Worm (Caenorhabditis elegans) whole organism, L4/young adult: Measurements from ENCODE around the gene srh-245.

ENCODE experiments used
- W03F9.2 ChIP-seq: fragments of 150-350 bp; optimal IDR thresholded peaks from 2 replicates; lab custom pipeline; 2014; ENCODE audit warnings: missing biosample characterization, missing genetic modification characterization
- him-1 ChIP-seq: sonication (generic microtip); optimal IDR thresholded peaks from 2 replicates; lab custom pipeline; 2016; ENCODE audit warnings: missing genotype, missing genetic modification reagents, missing genetic modification characterization, missing compliant biosample characterization

DNA sequence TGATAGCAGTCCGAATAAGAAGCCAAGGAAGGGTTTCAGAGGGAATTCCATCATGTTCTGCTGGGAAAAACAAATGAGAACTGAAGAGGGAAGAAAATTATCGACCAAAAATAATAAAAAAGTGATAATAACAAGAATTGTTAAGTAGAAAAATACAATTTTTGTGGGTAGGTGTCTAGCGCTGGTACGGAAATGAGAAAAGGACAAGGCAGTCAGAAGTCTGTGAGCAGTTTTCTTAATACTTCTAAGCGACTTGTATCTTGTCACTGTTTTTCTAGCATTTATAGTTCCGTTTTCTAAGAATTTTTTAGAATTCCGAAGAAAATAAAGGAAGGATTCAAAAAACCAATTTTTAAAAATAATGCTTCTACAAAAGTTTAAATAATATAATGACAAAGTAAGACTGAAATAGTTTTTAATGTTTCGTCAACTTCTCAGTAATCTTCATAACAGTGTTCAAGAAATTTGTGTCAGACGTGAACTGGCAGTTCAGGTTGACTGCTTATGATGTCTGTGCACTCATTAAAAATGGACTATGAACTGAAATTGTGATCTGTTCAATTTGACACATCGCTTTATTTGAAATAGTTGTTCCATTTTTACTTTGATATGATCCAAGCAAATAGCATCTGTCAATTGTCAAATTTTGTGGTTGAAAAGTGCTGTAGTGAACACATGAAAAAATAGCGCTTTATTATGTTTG, 37.1 kb upstream of the srh-245 start, which contains the start of gene srx-4:
- TF ChIP-seq him-1 (tag; lab: Kevin White, UChicago): no peak
- no peak for TF ChIP-seq W03F9.2 (tag; lab: Kevin White, UChicago)
